Worm (Caenorhabditis elegans) whole organism, late embryonic: ENCODE data around the gene asb-2.

Experiments
- C38D4.7 ChIP-seq: fragments of 200-800 bp; sonication (Bioruptor generic); optimal IDR thresholded peaks from 2 replicates; lab custom pipeline; 2018; ENCODE audit warnings: mild to moderate bottlenecking, missing genetic modification characterization, moderate library complexity, missing compliant biosample characterization
- K02D7.2 ChIP-seq: sonication (generic microtip); optimal IDR thresholded peaks from 2 replicates; lab custom pipeline; 2017; ENCODE audit warnings: mild to moderate bottlenecking, missing genetic modification characterization, missing compliant biosample characterization
- K09A11.1 ChIP-seq: sonication (generic microtip); optimal IDR thresholded peaks from 2 replicates; lab custom pipeline; 2017; ENCODE audit warnings: antibody characterized with exemption, mild to moderate bottlenecking, missing genetic modification characterization, missing compliant biosample characterization; ENCODE audit not compliant: insufficient read depth
- Y22D7AL.16 ChIP-seq: sonication (generic microtip); optimal IDR thresholded peaks from 2 replicates; lab custom pipeline; 2016; ENCODE audit warnings: missing genetic modification characterization, missing compliant biosample characterization
- ahr-1 ChIP-seq: sonication (generic microtip); optimal IDR thresholded peaks from 2 replicates; lab custom pipeline; 2016; ENCODE audit warnings: missing genetic modification characterization, missing compliant biosample characterization
- ama-1 ChIP-seq: fragments of 150-350 bp; optimal IDR thresholded peaks from 2 replicates; lab custom pipeline; 2014
- ceh-14 ChIP-seq: sonication (generic microtip); optimal IDR thresholded peaks from 2 replicates; lab custom pipeline; 2016; ENCODE audit warnings: missing genotype, missing genetic modification characterization, missing compliant biosample characterization
- ceh-19 ChIP-seq: fragments of 200-800 bp; sonication (Bioruptor generic); optimal IDR thresholded peaks from 2 replicates; lab custom pipeline; 2018; ENCODE audit warnings: mild to moderate bottlenecking, missing genetic modification characterization, missing compliant biosample characterization
- ceh-22 ChIP-seq: sonication (generic microtip); optimal IDR thresholded peaks from 2 replicates; lab custom pipeline; 2017; ENCODE audit warnings: missing biosample characterization, missing genetic modification characterization
- ceh-24 ChIP-seq: sonication (generic microtip); optimal IDR thresholded peaks from 2 replicates; lab custom pipeline; 2016; ENCODE audit warnings: mild to moderate bottlenecking, missing genetic modification characterization, missing compliant biosample characterization
- ceh-30 ChIP-seq: fragments of 150-350 bp; optimal IDR thresholded peaks from 2 replicates; lab custom pipeline; 2014; ENCODE audit warnings: missing biosample characterization, missing genetic modification characterization
- ceh-31 ChIP-seq: sonication (generic microtip); optimal IDR thresholded peaks from 2 replicates; lab custom pipeline; 2016; ENCODE audit warnings: missing genetic modification characterization, missing compliant biosample characterization
- ceh-45 ChIP-seq: fragments of 200-800 bp; sonication (Bioruptor generic); IDR thresholded peaks from 2 replicates; pipeline ENCODE4 v1.3.6; 2022; ENCODE audit warnings: missing genetic modification reagents, missing genetic modification characterization, missing compliant biosample characterization
- che-1 ChIP-seq: sonication (generic microtip); optimal IDR thresholded peaks from 2 replicates; lab custom pipeline; 2016; ENCODE audit warnings: mild to moderate bottlenecking, missing genetic modification characterization, missing compliant biosample characterization
- dmd-4 ChIP-seq: sonication (generic microtip); optimal IDR thresholded peaks from 2 replicates; lab custom pipeline; 2016; ENCODE audit warnings: borderline replicate concordance, missing genetic modification characterization, missing compliant biosample characterization
- elt-2 ChIP-seq: sonication (generic microtip); optimal IDR thresholded peaks from 2 replicates; lab custom pipeline; 2016; ENCODE audit warnings: missing genetic modification reagents, missing genetic modification characterization, missing compliant biosample characterization
- fkh-6 ChIP-seq: sonication (generic microtip); optimal IDR thresholded peaks from 2 replicates; lab custom pipeline; 2016; ENCODE audit warnings: missing genetic modification characterization, missing compliant biosample characterization
- hlh-13 ChIP-seq: fragments of 200-800 bp; sonication (Bioruptor generic); optimal IDR thresholded peaks from 2 replicates; lab custom pipeline; 2018; ENCODE audit warnings: mild to moderate bottlenecking, missing genetic modification characterization, missing compliant biosample characterization
- hlh-15 ChIP-seq: sonication (generic microtip); optimal IDR thresholded peaks from 2 replicates; lab custom pipeline; 2016; ENCODE audit warnings: missing genetic modification characterization, missing compliant biosample characterization
- hlh-30 ChIP-seq: sonication (generic microtip); optimal IDR thresholded peaks from 2 replicates; lab custom pipeline; 2017; ENCODE audit warnings: antibody characterized with exemption, missing genetic modification characterization, missing compliant biosample characterization; ENCODE audit not compliant: insufficient read depth
- hlh-8 ChIP-seq: sonication (generic microtip); optimal IDR thresholded peaks from 2 replicates; lab custom pipeline; 2016; ENCODE audit warnings: missing genotype, missing genetic modification characterization, missing compliant biosample characterization
- lim-6 ChIP-seq: sonication (generic microtip); optimal IDR thresholded peaks from 2 replicates; lab custom pipeline; 2016; ENCODE audit warnings: missing genetic modification characterization, missing compliant biosample characterization
- madf-2 ChIP-seq: sonication (generic microtip); optimal IDR thresholded peaks from 2 replicates; lab custom pipeline; 2017; ENCODE audit warnings: missing genetic modification characterization, missing compliant biosample characterization
- mec-3 ChIP-seq: sonication (generic microtip); optimal IDR thresholded peaks from 2 replicates; lab custom pipeline; 2016; ENCODE audit warnings: borderline replicate concordance, missing genetic modification characterization, missing compliant biosample characterization
- nfya-1 ChIP-seq: sonication (generic microtip); optimal IDR thresholded peaks from 2 replicates; lab custom pipeline; 2017; ENCODE audit warnings: missing genetic modification characterization, mild to moderate bottlenecking, missing compliant biosample characterization, antibody characterized with exemption, moderate library complexity
- nhr-11 ChIP-seq: fragments of 150-350 bp; optimal IDR thresholded peaks from 2 replicates; lab custom pipeline; 2014; ENCODE audit warnings: missing biosample characterization, missing genetic modification characterization
- npax-4 ChIP-seq: sonication (generic microtip); optimal IDR thresholded peaks from 2 replicates; lab custom pipeline; 2016; ENCODE audit warnings: missing genetic modification characterization, missing compliant biosample characterization
- odd-2 ChIP-seq: sonication (generic microtip); optimal IDR thresholded peaks from 2 replicates; lab custom pipeline; 2017; ENCODE audit warnings: antibody characterized with exemption, mild to moderate bottlenecking, missing genetic modification characterization, missing compliant biosample characterization
- pax-1 ChIP-seq: fragments of 150-350 bp; optimal IDR thresholded peaks from 2 replicates; lab custom pipeline; 2014; ENCODE audit warnings: missing biosample characterization, missing genetic modification characterization
- pha-2 ChIP-seq: sonication (generic microtip); optimal IDR thresholded peaks from 2 replicates; lab custom pipeline; 2017; ENCODE audit warnings: mild to moderate bottlenecking, missing genetic modification characterization, missing compliant biosample characterization
- ref-2 ChIP-seq: sonication (generic microtip); optimal IDR thresholded peaks from 2 replicates; lab custom pipeline; 2016; ENCODE audit warnings: missing genetic modification characterization, missing compliant biosample characterization
- rnt-1 ChIP-seq: sonication (generic microtip); optimal IDR thresholded peaks from 2 replicates; lab custom pipeline; 2016; ENCODE audit warnings: missing genetic modification characterization, missing compliant biosample characterization
- sdc-2 ChIP-seq: sonication (generic microtip); optimal IDR thresholded peaks from 2 replicates; lab custom pipeline; 2016; ENCODE audit warnings: missing genotype, missing genetic modification characterization, missing compliant biosample characterization
- sox-2 ChIP-seq: fragments of 200-800 bp; sonication (Bioruptor generic); IDR thresholded peaks from 2 replicates; pipeline ENCODE4 v1.3.6; 2022; ENCODE audit warnings: missing genetic modification reagents, missing genetic modification characterization, missing compliant biosample characterization
- tbx-2 ChIP-seq: sonication (generic microtip); optimal IDR thresholded peaks from 2 replicates; lab custom pipeline; 2016; ENCODE audit warnings: missing genetic modification characterization, missing compliant biosample characterization
- unc-3 ChIP-seq, 2 experiments: fragments of 200-800 bp in 1 of 2; sonication (Bioruptor generic) in 1 of 2; sonication (generic microtip) in 1 of 2; conservative IDR thresholded peaks in 1 of 2; optimal IDR thresholded peaks in 1 of 2; 2 replicates each; pipeline versions ENCODE4 v1.3.6 to Lab custom; 2016 to 2022; ENCODE audit warnings: missing compliant biosample characterization in 2 of 2, missing genetic modification characterization in 2 of 2, missing genetic modification reagents in 1 of 2
- unc-42 ChIP-seq: sonication (generic microtip); optimal IDR thresholded peaks from 2 replicates; lab custom pipeline; 2016; ENCODE audit warnings: missing genotype, missing genetic modification characterization, missing compliant biosample characterization
- unc-55 ChIP-seq: sonication (generic microtip); optimal IDR thresholded peaks from 2 replicates; lab custom pipeline; 2017; ENCODE audit warnings: missing biosample characterization, missing genetic modification reagents, missing genetic modification characterization
- ztf-16 ChIP-seq: sonication (generic microtip); optimal IDR thresholded peaks from 2 replicates; lab custom pipeline; 2017; ENCODE audit warnings: missing genetic modification characterization, missing compliant biosample characterization

Gene asb-2

ce11 chrX:4457853-4458322 is 11.7 kb upstream of the asb-2 start, which contains the start of gene aps-2 (continued):
- TF ChIP-seq K09A11.1 (tag; lab: Kevin White, UChicago) (no peak), ceh-24 (tag; lab: Kevin White, UChicago) (no peak), rnt-1 (tag; lab: Kevin White, UChicago) (peak; percentile 33), npax-4 (tag; lab: Kevin White, UChicago) (no peak), odd-2 (tag; lab: Kevin White, UChicago) (no peak), unc-55 (GFP tag; lab: Kevin White, UChicago) (peak; percentile 41), ceh-14 (tag; lab: Kevin White, UChicago) (peak; percentile 1), ama-1 (lab: Kevin White, UChicago) (no peak), elt-2 (tag; lab: Kevin White, UChicago) (peak; percentile 55), che-1 (tag; lab: Kevin White, UChicago) (no peak), hlh-8 (tag; lab: Kevin White, UChicago) (no peak), tbx-2 (tag; lab: Kevin White, UChicago) (peak; percentile 29), ceh-31 (tag; lab: Kevin White, UChicago) (peak; percentile 73), ceh-30 (tag; lab: Kevin White, UChicago) (no peak), nhr-11 (tag; lab: Kevin White, UChicago) (no peak), dmd-4 (no peak)

DNA sequence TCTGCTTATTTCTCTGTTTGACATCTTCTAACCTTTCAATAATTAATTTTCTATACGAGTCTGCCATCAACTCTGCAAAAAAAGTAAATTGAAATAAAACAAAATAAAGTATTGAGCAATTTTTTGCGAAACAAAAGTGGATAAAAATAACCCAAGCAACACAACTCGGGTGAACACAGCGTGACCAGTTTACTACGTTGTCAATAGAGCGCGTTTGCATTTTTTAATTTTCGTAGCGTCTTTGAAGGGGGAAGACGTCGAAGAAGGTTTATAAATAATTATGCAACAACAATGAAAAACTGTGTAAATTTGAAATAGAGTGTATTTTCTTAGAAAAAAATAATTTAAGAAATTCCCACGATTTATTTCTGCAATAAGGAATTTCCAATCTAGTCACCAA is 7.2 kb upstream of the asb-2 start, which contains the start of gene atg-16.1:
Gene atg-16.1, minus strand, starts transcription at position 76 of the 400 bp plus-strand sequence.
- TF ChIP-seq ceh-14 (tag; lab: Kevin White, UChicago) (peak; percentile 12), hlh-8 (tag; lab: Kevin White, UChicago) (no peak), hlh-30 (tag; lab: Kevin White, UChicago) (peak; percentile 61), pax-1 (tag; lab: Kevin White, UChicago) (peak; percentile 75), pha-2 (tag; lab: Kevin White, UChicago) (no peak), ceh-24 (tag; lab: Kevin White, UChicago) (no peak), odd-2 (tag; lab: Kevin White, UChicago) (no peak), Y22D7AL.16 (tag; lab: Kevin White, UChicago) (no peak), ceh-45 (GFP tag; lab: Robert Waterston, UW) (no peak), K02D7.2 (tag; lab: Kevin White, UChicago) (no peak), rnt-1 (tag; lab: Kevin White, UChicago) (no peak), sdc-2 (tag; lab: Kevin White, UChicago) (no peak), C38D4.7 (GFP tag; lab: Kevin White, UChicago) (no peak), ztf-16 (no peak), fkh-6 (no peak), ceh-31 (tag; lab: Kevin White, UChicago) (peak; percentile 9), hlh-15 (tag; lab: Kevin White, UChicago) (no peak), mec-3 (tag; lab: Kevin White, UChicago) (no peak), elt-2 (tag; lab: Kevin White, UChicago) (no peak), ceh-22 (tag; lab: Kevin White, UChicago) (no peak), madf-2 (no peak), npax-4 (tag; lab: Kevin White, UChicago) (no peak), unc-42 (tag; lab: Kevin White, UChicago) (peak; percentile 7), nhr-11 (tag; lab: Kevin White, UChicago) (no peak), sox-2 (GFP tag; lab: Robert Waterston, UW) (no peak), tbx-2 (tag; lab: Kevin White, UChicago) (no peak), lim-6 (tag; lab: Kevin White, UChicago) (no peak), ref-2 (tag; lab: Kevin White, UChicago) (no peak), nfya-1 (tag; lab: Kevin White, UChicago) (peak; percentile 18), hlh-13 (no peak), che-1 (tag; lab: Kevin White, UChicago) (no peak), ceh-19 (GFP tag; lab: Kevin White, UChicago) (no peak), unc-3 (GFP tag; conservative IDR thresholded peaks at IDR 0.05; lab: Robert Waterston, UW) (no peak), unc-3 (tag; optimal IDR thresholded peaks at IDR 0.05; lab: Kevin White, UChicago) (no peak), ahr-1 (tag; lab: Kevin White, UChicago) (no peak), ceh-30 (tag; lab: Kevin White, UChicago) (no peak)
- TF ChIP-seq, all 69 proteins: peak for 6
